Fruit fly (Drosophila melanogaster) whole organism, prepupa: ENCODE data around the gene Gr63a.

Experiments used
- CG10631 ChIP-seq: fragments of 200-800 bp; sonication (Bioruptor generic); optimal IDR thresholded peaks from 2 replicates; lab custom pipeline; 2016; ENCODE audit warnings: missing biosample characterization, missing genetic modification characterization
- CG10669 ChIP-seq: fragments of 200-800 bp; sonication (Bioruptor generic); optimal IDR thresholded peaks from 3 replicates; lab custom pipeline; 2018; ENCODE audit warnings: missing biosample characterization, mild to moderate bottlenecking, missing genetic modification characterization, moderate library complexity
- CG11294 ChIP-seq: fragments of 200-800 bp; sonication (Bioruptor generic); IDR thresholded peaks from 2 replicates; pipeline ENCODE4 v1.3.6; 2022; ENCODE audit warnings: missing biosample characterization, missing genetic modification characterization
- CG11902 ChIP-seq: fragments of 200-800 bp; sonication (Bioruptor generic); optimal IDR thresholded peaks from 3 replicates; lab custom pipeline; 2016; ENCODE audit warnings: missing biosample characterization, missing genetic modification characterization
- CG15336 ChIP-seq: fragments of 200-800 bp; sonication (Bioruptor generic); IDR thresholded peaks from 2 replicates; pipeline ENCODE4 v1.3.6; 2022; ENCODE audit warnings: missing biosample characterization, missing genetic modification characterization
- CG16779 ChIP-seq: fragments of 200-800 bp; sonication (Bioruptor generic); optimal IDR thresholded peaks from 3 replicates; lab custom pipeline; 2017; ENCODE audit warnings: missing biosample characterization, mild to moderate bottlenecking, missing genetic modification characterization
- CG31627 ChIP-seq: fragments of 200-800 bp; sonication (Bioruptor generic); optimal IDR thresholded peaks from 3 replicates; lab custom pipeline; 2016; ENCODE audit warnings: missing biosample characterization, missing genetic modification characterization
- CG34406 ChIP-seq: fragments of 200-800 bp; sonication (Bioruptor generic); optimal IDR thresholded peaks from 3 replicates; lab custom pipeline; 2016; ENCODE audit warnings: missing biosample characterization, missing genetic modification characterization
- CG3919 ChIP-seq: fragments of 200-800 bp; sonication (Bioruptor generic); optimal IDR thresholded peaks from 3 replicates; lab custom pipeline; 2016; ENCODE audit warnings: missing biosample characterization, missing genetic modification characterization
- CG4318 ChIP-seq: fragments of 200-800 bp; sonication (Bioruptor generic); optimal IDR thresholded peaks from 3 replicates; lab custom pipeline; 2017; ENCODE audit warnings: missing biosample characterization, mild to moderate bottlenecking, missing genetic modification characterization
- CG6163 ChIP-seq: fragments of 200-800 bp; sonication (Bioruptor generic); IDR thresholded peaks from 3 replicates; pipeline ENCODE4 v1.3.6; 2022; ENCODE audit warnings: missing biosample characterization, missing genetic modification characterization
- CG6276 ChIP-seq: fragments of 200-800 bp; sonication (Bioruptor generic); optimal IDR thresholded peaks from 2 replicates; lab custom pipeline; 2017; ENCODE audit warnings: missing biosample characterization, mild to moderate bottlenecking, missing genetic modification characterization
- CG6808 ChIP-seq: fragments of 200-800 bp; sonication (Bioruptor generic); optimal IDR thresholded peaks from 3 replicates; lab custom pipeline; 2017; ENCODE audit warnings: missing biosample characterization, missing genetic modification characterization, mild to moderate bottlenecking, moderate library complexity, missing genetic modification reagents
- CG6854 ChIP-seq: fragments of 200-800 bp; sonication (Bioruptor generic); optimal IDR thresholded peaks from 2 replicates; lab custom pipeline; 2017; ENCODE audit warnings: missing biosample characterization, mild to moderate bottlenecking, missing genetic modification characterization
- CG7368 ChIP-seq: fragments of 200-800 bp; sonication (Bioruptor generic); optimal IDR thresholded peaks from 3 replicates; lab custom pipeline; 2016; ENCODE audit warnings: missing biosample characterization, missing genetic modification characterization
- CG8119 ChIP-seq: fragments of 200-800 bp; sonication (Bioruptor generic); IDR thresholded peaks from 3 replicates; pipeline ENCODE4 v1.3.6; 2022; ENCODE audit warnings: missing biosample characterization, missing genetic modification characterization
- CG8319 ChIP-seq: fragments of 200-800 bp; sonication (Bioruptor generic); optimal IDR thresholded peaks from 3 replicates; lab custom pipeline; 2016; ENCODE audit warnings: missing biosample characterization, missing genetic modification characterization
- CG8632 ChIP-seq: fragments of 200-800 bp; sonication (Bioruptor generic); optimal IDR thresholded peaks from 3 replicates; lab custom pipeline; 2016; ENCODE audit warnings: missing biosample characterization, missing genetic modification characterization
- Eip75B ChIP-seq: fragments of 200-800 bp; sonication (Bioruptor generic); optimal IDR thresholded peaks from 3 replicates; lab custom pipeline; 2016; ENCODE audit warnings: missing biosample characterization, missing genetic modification characterization
- Ets96B ChIP-seq: fragments of 200-800 bp; optimal IDR thresholded peaks from 2 replicates; lab custom pipeline; 2019; ENCODE audit warnings: missing biosample characterization, mild to moderate bottlenecking, missing genetic modification characterization, moderate library complexity
- Gug ChIP-seq: fragments of 200-800 bp; sonication (Bioruptor generic); IDR thresholded peaks from 2 replicates; pipeline ENCODE4 v1.3.6; 2022; ENCODE audit warnings: missing biosample characterization, missing genetic modification characterization
- Hr38 ChIP-seq: sonication (Bioruptor generic); optimal IDR thresholded peaks from 2 replicates; lab custom pipeline; 2016; ENCODE audit warnings: missing biosample characterization, missing genetic modification characterization
- Lpt ChIP-seq: fragments of 200-800 bp; sonication (Bioruptor generic); optimal IDR thresholded peaks from 3 replicates; lab custom pipeline; 2016; ENCODE audit warnings: missing biosample characterization, missing genetic modification characterization
- Met ChIP-seq: fragments of 200-800 bp; sonication (Bioruptor generic); optimal IDR thresholded peaks from 3 replicates; lab custom pipeline; 2016; ENCODE audit warnings: missing biosample characterization, missing genetic modification characterization
- OdsH ChIP-seq: fragments of 200-800 bp; sonication (Bioruptor generic); optimal IDR thresholded peaks from 3 replicates; lab custom pipeline; 2016; ENCODE audit warnings: missing biosample characterization, missing genetic modification characterization
- Smox ChIP-seq: fragments of 200-800 bp; sonication (Bioruptor generic); optimal IDR thresholded peaks from 3 replicates; lab custom pipeline; 2016; ENCODE audit warnings: missing biosample characterization, missing genetic modification characterization
- Sox102F ChIP-seq: fragments of 200-800 bp; sonication (Bioruptor generic); optimal IDR thresholded peaks from 2 replicates; lab custom pipeline; 2016; ENCODE audit warnings: missing biosample characterization, mild to moderate bottlenecking, missing genetic modification characterization
- Sox14 ChIP-seq: fragments of 200-800 bp; sonication (Bioruptor generic); optimal IDR thresholded peaks from 3 replicates; lab custom pipeline; 2016; ENCODE audit warnings: missing biosample characterization, missing genetic modification characterization
- achi ChIP-seq: fragments of 200-800 bp; sonication (Bioruptor generic); optimal IDR thresholded peaks from 3 replicates; lab custom pipeline; 2016; ENCODE audit warnings: missing biosample characterization, missing genetic modification characterization
- cyc ChIP-seq: fragments of 200-800 bp; sonication (Bioruptor generic); optimal IDR thresholded peaks from 3 replicates; lab custom pipeline; 2016; ENCODE audit warnings: missing biosample characterization, missing genetic modification characterization
- dsx ChIP-seq: fragments of 200-800 bp; optimal IDR thresholded peaks from 3 replicates; lab custom pipeline; 2019; ENCODE audit warnings: missing biosample characterization, mild to moderate bottlenecking, missing genetic modification characterization, moderate library complexity; ENCODE audit not compliant: poor library complexity, severe bottlenecking
- esn ChIP-seq: fragments of 200-800 bp; sonication (Bioruptor generic); optimal IDR thresholded peaks from 2 replicates; lab custom pipeline; 2016; ENCODE audit warnings: missing biosample characterization, mild to moderate bottlenecking, missing genetic modification characterization, moderate library complexity
- fd59A ChIP-seq: fragments of 200-800 bp; sonication (Bioruptor generic); optimal IDR thresholded peaks from 2 replicates; lab custom pipeline; 2017; ENCODE audit warnings: missing biosample characterization, mild to moderate bottlenecking, missing genetic modification characterization, missing genetic modification reagents
- fkh ChIP-seq: fragments of 200-800 bp; sonication (Bioruptor generic); optimal IDR thresholded peaks from 3 replicates; lab custom pipeline; 2017; ENCODE audit warnings: missing biosample characterization, mild to moderate bottlenecking, missing genetic modification characterization, moderate library complexity
- lz ChIP-seq: fragments of 200-800 bp; sonication (Bioruptor generic); optimal IDR thresholded peaks from 3 replicates; lab custom pipeline; 2016; ENCODE audit warnings: missing biosample characterization, missing genetic modification characterization
- pdm3 ChIP-seq: fragments of 200-800 bp; sonication (Bioruptor generic); optimal IDR thresholded peaks from 3 replicates; lab custom pipeline; 2016; ENCODE audit warnings: missing biosample characterization, missing genetic modification characterization
- salr ChIP-seq, 2 experiments: fragments of 200-800 bp; sonication (Bioruptor generic); optimal IDR thresholded peaks; 3 replicates each; lab custom pipeline; 2016 to 2018; ENCODE audit warnings: missing biosample characterization in 2 of 2, missing genetic modification characterization in 2 of 2, mild to moderate bottlenecking in 1 of 2
- spab ChIP-seq: fragments of 200-800 bp; sonication (Bioruptor generic); optimal IDR thresholded peaks from 2 replicates; lab custom pipeline; 2017; ENCODE audit warnings: missing biosample characterization, mild to moderate bottlenecking, missing genetic modification characterization, missing genetic modification reagents
- ss ChIP-seq, 2 experiments: fragments of 200-800 bp; sonication (Bioruptor generic); optimal IDR thresholded peaks; 2 replicates in 1 of 2; 3 replicates in 1 of 2; lab custom pipeline; 2017 to 2018; ENCODE audit warnings: mild to moderate bottlenecking in 2 of 2, missing biosample characterization in 2 of 2, missing genetic modification characterization in 2 of 2, moderate library complexity in 1 of 2
- svp ChIP-seq: fragments of 200-800 bp; sonication (Bioruptor generic); peaks from one replicate; lab custom pipeline; 2016; ENCODE audit warnings: missing biosample characterization, missing genetic modification characterization

Gene Gr63a

DNA sequence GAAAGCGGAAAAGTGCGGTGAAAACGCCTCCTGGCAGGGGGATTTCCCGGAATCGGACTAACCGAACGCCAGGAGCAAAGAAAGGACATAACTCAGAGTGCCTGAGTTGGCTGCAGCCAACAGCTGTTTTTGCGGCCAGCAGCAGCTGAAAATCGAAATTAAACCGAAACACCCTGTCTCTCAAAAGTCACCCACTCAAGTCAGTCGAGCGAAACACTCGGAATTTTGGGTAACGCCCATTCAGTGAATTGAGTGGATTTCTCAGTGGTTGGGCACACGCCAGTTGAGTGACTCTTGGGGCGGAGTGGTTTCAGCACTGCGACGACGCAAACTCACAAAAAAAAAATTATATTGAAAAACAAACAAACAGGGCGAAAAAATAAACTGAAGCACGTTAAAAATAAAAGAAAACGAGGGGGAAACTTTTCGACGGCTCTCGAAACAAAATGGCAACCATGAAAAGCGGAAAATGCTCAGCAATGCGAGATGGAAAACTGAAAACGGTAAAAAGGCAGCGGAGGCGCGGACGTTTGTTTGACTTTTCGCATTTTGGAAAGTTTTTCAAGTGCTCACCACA lies 17.6 kb downstream of the Gr63a start (continued):
- TF ChIP-seq Ets96B (tag; lab: Kevin White, UChicago) (peak; percentile 49), CG34406 (GFP tag; lab: Kevin White, UChicago) (peak; percentile 59), Smox (GFP tag; lab: Kevin White, UChicago) (no peak), CG8319 (GFP tag; lab: Kevin White, UChicago) (no peak), CG8119 (GFP tag; lab: Robert Waterston, UW) (peak; percentile 92), CG15336 (GFP tag; lab: Robert Waterston, UW) (peak; percentile 83), spab (peak; percentile 79), Hr38 (no peak), pdm3 (GFP tag; lab: Kevin White, UChicago) (peak; percentile 37), Sox14 (GFP tag; lab: Kevin White, UChicago) (no peak), CG31627 (GFP tag; lab: Kevin White, UChicago) (no peak), CG11294 (GFP tag; lab: Robert Waterston, UW) (peak; percentile 21; the same call in 1 of the 2 replicates), CG10669 (GFP tag; lab: Kevin White, UChicago) (peak; percentile 69), svp (no peak), Gug (GFP tag; lab: Robert Waterston, UW) (peak; percentile 49; the same call in 1 of the 2 replicates), ss (GFP tag; optimal IDR thresholded peaks at IDR 0.05; lab: Kevin White, UChicago) (peak; percentile 84 to 93), CG16779 (tag; lab: Kevin White, UChicago) (peak; percentile 82), Lpt (GFP tag; lab: Kevin White, UChicago) (peak; percentile 61), fd59A (GFP tag; lab: Kevin White, UChicago) (no peak), Eip75B (GFP tag; lab: Kevin White, UChicago) (peak; percentile 66), CG11902 (GFP tag; lab: Kevin White, UChicago) (no peak), CG10631 (no peak), dsx (GFP tag; lab: Kevin White, UChicago) (peak; percentile 53), achi (GFP tag; lab: Kevin White, UChicago) (peak; percentile 51), CG6276 (GFP tag; lab: Kevin White, UChicago) (peak; percentile 86), CG4318 (no peak), Sox102F (GFP tag; lab: Kevin White, UChicago) (peak; percentile 24), esn (GFP tag; lab: Kevin White, UChicago) (no peak), fkh (no peak), Met (GFP tag; lab: Kevin White, UChicago) (no peak), salr (GFP tag; optimal IDR thresholded peaks at IDR 0.05; lab: Kevin White, UChicago) (peak; percentile 14 to 42), CG8632 (GFP tag; lab: Kevin White, UChicago) (peak; percentile 46), CG6163 (GFP tag; lab: Robert Waterston, UW) (peak; percentile 96)

- TF ChIP-seq CG3919 (GFP tag; lab: Kevin White, UChicago) (peak; percentile 9), CG7368 (GFP tag; lab: Kevin White, UChicago) (no peak), fkh (peak; percentile 19)
These were observed 19.5 kb downstream of the Gr63a start for dm6 chr3L:3876861-3877260.

DNA sequence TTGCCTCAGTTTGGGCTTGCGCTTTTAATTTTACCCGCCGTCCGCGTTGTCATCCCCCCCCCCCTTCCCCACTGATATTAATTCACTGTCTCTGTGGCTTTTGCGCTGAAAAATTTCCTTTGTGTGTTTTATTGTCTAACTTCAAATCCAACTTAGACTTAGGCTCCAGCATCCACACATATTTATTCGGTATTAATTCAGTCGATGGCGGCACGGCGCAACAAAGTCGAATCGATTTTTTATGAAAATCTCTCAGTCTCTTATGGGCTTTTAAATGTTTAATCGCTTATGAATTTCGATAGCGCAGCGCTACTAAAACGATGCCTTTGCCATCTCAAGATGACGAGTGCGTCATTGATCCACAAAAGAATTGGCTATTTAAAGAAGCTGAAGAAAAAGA lies 20.4 kb downstream of the Gr63a start:
- TF ChIP-seq CG6854 (GFP tag; lab: Kevin White, UChicago): no peak
- TF ChIP-seq CG6808 (GFP tag; lab: Kevin White, UChicago): no peak
- no peak for TF ChIP-seq OdsH (GFP tag; lab: Kevin White, UChicago)
- no peak for TF ChIP-seq lz (GFP tag; lab: Kevin White, UChicago)
- no peak for TF ChIP-seq CG3919 (GFP tag; lab: Kevin White, UChicago)
- no peak for TF ChIP-seq CG16779 (tag; lab: Kevin White, UChicago)
- TF ChIP-seq cyc (GFP tag; lab: Kevin White, UChicago): no peak
